Fruit fly (Drosophila melanogaster) ovary, adult (tissue): Measurements from ENCODE around the gene CG15641.

ENCODE experiments used
- CG17801 ChIP-seq: fragments of 200-800 bp; optimal IDR thresholded peaks from 2 replicates; lab custom pipeline; 2019; ENCODE audit warnings: missing biosample characterization, mild to moderate bottlenecking, missing genetic modification characterization, moderate library complexity; ENCODE audit not compliant: partially characterized antibody

The CG15641 gene

DNA sequence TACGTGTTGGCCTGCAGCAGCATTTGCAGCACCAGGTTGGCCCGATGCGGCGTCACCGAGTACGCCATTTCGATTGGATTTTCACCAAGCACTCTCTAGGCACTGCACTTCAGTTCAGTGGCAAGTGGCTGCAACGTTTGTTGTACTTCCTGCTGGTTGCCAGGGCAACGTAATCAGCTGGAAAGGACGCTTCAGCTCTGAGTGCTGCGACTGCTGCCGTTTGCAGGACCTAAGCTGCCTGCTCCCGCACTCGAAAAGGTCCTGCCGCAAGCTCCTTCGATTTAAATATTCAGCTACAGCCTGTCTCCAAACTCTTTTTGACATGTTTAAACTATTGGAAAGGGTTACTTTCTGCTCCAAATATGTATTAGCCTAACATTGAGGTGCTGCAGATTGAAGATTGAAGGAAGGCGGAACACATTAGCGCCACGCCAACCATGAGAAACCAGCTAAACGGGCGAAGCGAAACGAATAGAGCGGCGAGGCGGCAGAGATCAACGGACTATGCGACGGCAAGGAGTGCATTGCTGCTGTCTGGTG, at the start of gene CG15641, which contains the start of gene CG15642:
TSS of gene CG15641 (plus strand) at position 490 of the 540 bp plus-strand sequence.
TSS of gene CG15642 (minus strand) at position 356 of the 540 bp plus-strand sequence.
- TF ChIP-seq CG17801 (GFP tag; lab: Kevin White, UChicago), result no peak

- no peak for TF ChIP-seq CG17801 (GFP tag; lab: Kevin White, UChicago)
Observed at dm6 chrX:15441245-15441644, 26.4 kb upstream of the CG15641 start, which contains the start of gene Cngl. TSS of gene Cngl (minus strand) at chrX:15441252.

DNA sequence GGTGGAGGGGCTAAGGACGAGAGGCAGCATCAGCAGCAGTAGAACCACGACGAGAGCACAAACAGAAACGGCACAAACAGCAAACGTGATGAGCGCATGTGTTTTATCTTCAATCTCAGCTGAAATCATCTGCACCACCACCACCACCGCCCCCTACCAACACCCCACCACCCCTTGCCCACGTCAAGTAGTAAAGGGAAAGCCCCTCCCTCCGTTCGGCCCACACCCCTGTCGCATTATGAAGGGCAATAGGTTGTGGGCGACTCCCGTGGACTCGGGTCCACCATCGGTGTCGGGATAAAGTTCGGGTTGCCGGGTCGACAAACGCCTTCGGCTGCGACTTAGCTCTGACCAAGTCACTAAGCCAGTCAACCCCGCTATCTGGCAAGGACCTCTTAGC, 24.2 kb upstream of the CG15641 start:
- TF ChIP-seq CG17801 (GFP tag; lab: Kevin White, UChicago), result no peak

- TF ChIP-seq CG17801 (GFP tag; lab: Kevin White, UChicago), result no peak
Observed at dm6 chrX:15448136-15448535, 19.6 kb upstream of the CG15641 start.

- no peak for TF ChIP-seq CG17801 (GFP tag; lab: Kevin White, UChicago)
Observed at dm6 chrX:15448809-15449208, 18.9 kb upstream of the CG15641 start.

- TF ChIP-seq CG17801 (GFP tag; lab: Kevin White, UChicago), result no peak
Observed at dm6 chrX:15449490-15450326, 18.0 kb upstream of the CG15641 start, which contains the start of the genes Scamp and Ahcy. TSS of gene Scamp (minus strand) at chrX:15449883. TSS of gene Ahcy (plus strand) at chrX:15450261.

DNA sequence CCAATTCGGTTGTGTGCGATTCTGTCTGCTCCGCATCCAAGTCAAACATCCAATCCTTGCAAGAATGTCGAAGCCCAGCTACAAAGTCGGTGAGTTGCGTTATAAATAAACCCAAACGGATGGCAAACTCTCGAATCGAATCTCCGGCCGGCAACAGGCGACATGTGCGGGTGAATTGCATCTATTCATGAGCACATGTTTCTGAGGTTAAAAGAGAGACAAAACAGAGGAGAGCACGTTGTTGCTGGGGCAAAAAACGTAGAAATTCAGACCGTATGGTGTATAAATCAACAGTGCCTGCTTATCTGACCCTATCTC, 17.4 kb upstream of the CG15641 start:
- no peak for TF ChIP-seq CG17801 (GFP tag; lab: Kevin White, UChicago)

DNA sequence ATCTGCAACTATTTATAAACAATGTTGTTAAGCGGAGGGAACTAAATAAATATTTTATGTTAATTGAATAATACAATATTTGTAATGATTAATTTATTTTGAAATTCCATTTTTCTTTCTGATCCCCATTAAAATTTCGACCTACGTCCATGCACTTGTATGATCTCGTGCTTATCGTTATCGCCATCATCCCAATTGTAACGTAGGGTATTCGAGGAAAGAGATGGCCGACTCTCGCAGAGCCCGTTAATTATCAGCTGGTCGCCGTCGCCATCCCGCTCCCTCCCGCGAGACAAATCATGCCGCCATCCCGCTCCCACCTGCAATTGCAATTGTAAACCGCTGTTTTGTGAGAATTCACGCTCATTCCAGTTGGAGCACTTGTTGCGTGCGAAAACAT, 14.6 kb upstream of the CG15641 start, which contains the start of gene CG11655:
TSS of gene CG11655 (plus strand) at position 351 of the 400 bp plus-strand sequence.
- TF ChIP-seq CG17801 (GFP tag; lab: Kevin White, UChicago), result peak; percentile 50

DNA sequence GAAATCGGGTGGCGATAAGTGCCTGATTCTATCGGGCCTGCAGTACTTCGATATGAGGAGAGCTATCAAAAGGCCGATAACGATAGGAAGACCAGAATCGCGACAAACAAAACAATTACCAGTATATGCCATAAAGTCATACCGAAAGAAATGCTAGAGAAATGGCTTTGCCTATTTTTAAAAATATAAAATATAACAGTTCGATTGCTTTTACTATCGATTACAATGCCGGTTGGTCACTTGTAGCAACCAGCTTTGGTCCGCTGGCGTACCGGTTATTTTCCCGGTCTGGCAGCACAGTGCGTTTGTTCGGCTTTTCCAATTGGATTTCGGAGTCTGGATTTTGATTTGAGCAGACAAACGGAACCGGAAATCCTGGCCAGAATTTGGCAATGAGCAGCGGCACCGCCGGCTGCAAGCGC, 5.2 kb upstream of the CG15641 start, which contains the start of the genes shtd, CG6294 and CG6299:
TSS of gene shtd (minus strand) at position 6 of the 422 bp plus-strand sequence.
TSS of gene CG6294 (plus strand) at position 287 of the 422 bp plus-strand sequence.
TSS of gene CG6299 (plus strand) at position 287 of the 422 bp plus-strand sequence.
- TF ChIP-seq CG17801 (GFP tag; lab: Kevin White, UChicago), result no peak

DNA sequence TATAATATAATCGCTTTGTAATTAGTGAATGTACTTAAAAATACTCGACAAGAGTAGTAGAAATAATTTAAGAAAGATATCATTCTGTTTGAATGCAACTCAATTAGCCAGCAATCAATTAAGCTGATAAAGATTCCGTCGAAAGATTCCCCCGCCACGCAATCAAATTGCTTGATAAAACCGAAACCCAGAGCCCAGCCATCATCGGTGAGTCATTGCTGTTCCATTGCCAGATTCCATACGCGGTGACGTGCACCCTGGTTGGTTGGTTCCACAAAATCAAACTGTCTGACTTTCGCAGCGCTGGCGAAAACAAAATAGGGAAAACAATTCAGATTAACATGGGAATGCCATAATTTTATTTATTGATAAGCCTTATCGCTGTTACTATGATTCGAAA, 3.2 kb upstream of the CG15641 start:
- no peak for TF ChIP-seq CG17801 (GFP tag; lab: Kevin White, UChicago)

dm6 chrX:15465410-15465809, 2.3 kb upstream of the CG15641 start:
- TF ChIP-seq CG17801 (GFP tag; lab: Kevin White, UChicago), result no peak

DNA sequence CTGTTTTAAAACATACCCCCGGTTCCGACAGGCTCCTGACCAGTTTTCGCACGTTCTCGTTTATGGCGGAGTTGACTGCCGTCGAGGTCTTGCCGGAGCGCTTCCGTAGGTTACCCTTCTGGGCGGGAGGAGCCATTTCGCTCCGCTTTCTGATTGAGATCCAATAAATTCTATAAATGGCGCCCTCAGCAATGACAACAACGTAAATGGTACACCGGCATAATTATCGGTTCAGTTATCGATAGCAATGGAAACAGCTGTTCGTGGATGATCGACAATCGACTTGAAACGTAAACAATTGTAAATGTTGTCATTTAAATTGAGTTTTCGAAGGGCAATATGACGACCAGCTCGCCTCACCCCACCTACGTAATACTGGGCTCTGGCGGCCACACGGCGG, 4.2 kb downstream of the CG15641 start, which contains the start of the genes Grip128 and Alg14:
TSS of gene Grip128 (minus strand) at position 216 of the 400 bp plus-strand sequence.
TSS of gene Alg14 (plus strand) at position 261 of the 400 bp plus-strand sequence.
- TF ChIP-seq CG17801 (GFP tag; lab: Kevin White, UChicago), result no peak

DNA sequence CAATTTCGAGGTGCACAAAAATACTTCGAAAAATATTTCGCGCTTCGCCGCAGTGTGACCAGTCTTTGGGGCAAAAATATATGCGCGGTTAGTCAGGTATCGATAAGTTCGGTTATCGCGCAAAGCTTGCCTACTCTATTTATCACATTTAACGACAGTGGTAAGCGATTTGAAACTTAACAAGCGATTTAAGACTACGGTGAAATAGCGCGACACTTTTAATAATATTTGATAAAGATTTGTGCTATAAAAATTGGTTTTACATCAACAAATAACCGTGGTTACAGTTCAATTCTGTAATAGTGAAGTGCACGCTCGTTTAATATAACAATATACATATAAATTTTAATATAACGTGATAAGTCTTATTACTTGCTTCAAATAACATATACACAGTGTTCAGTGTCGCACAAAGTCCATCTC, 7.7 kb downstream of the CG15641 start, which contains the start of gene mh:
TSS of gene mh (minus strand) at position 34 of the 423 bp plus-strand sequence.
- no peak for TF ChIP-seq CG17801 (GFP tag; lab: Kevin White, UChicago)

DNA sequence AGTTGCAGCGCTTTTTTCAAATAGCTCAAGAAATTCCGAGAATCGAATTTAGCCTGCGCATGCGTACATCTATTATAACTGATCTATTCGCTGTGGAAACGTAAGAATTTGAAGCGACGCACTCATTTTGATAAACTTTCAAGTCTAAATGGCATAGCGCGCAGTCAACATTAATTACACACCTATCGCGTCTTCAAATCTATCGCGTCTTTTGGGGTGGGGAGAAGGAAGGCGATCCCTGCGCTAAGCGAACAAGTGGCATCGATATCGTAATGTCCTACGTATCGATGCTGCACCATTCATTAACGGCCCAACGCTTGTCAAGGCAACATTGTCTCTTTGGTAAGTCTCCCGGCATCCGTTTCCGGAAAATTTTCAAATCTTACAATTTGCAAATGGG, 8.1 kb downstream of the CG15641 start, which contains the start of gene CG6324:
TSS of gene CG6324 (plus strand) at position 301 of the 400 bp plus-strand sequence.
- no peak for TF ChIP-seq CG17801 (GFP tag; lab: Kevin White, UChicago)

DNA sequence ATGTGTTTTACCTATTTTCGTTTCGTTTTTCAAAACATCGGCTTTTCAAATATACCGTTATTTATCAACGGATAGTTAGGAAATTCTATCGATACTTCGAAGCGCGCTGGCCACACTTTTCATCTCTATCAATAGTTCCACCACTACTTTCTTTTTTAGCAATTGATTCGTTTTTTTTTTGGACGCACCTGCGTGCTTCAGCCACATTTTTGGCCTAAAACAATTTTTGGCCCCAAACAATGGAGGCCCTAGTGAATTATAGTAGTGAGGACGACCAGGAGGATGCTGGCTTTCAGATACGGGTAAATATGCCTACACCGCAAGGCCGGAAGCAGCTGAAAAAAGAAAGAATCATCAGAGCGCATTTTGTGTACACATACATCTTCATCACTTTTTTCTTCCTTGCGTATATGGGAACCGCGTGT, 14.6 kb downstream of the CG15641 start, which contains the start of gene CG6340:
TSS of gene CG6340 (plus strand) at position 139 of the 425 bp plus-strand sequence.
- peak; percentile 46 for TF ChIP-seq CG17801 (GFP tag; lab: Kevin White, UChicago)
